Worm (Caenorhabditis elegans) whole organism, L3 larva: Measurements from ENCODE around the gene srw-129.

Source experiments
- ZK546.5 ChIP-seq: sonication (generic microtip); optimal IDR thresholded peaks from 2 replicates; lab custom pipeline; 2017; ENCODE audit warnings: missing biosample characterization, missing genetic modification characterization
- ama-1 ChIP-seq: fragments of 150-350 bp; optimal IDR thresholded peaks from 2 replicates; lab custom pipeline; 2018
- ceh-16 ChIP-seq: sonication (generic microtip); optimal IDR thresholded peaks from 2 replicates; lab custom pipeline; 2017; ENCODE audit warnings: missing biosample characterization, missing genetic modification characterization
- ceh-28 ChIP-seq: fragments of 150-350 bp; optimal IDR thresholded peaks from 2 replicates; lab custom pipeline; 2014; ENCODE audit warnings: missing biosample characterization, missing genetic modification reagents, missing genetic modification characterization
- ceh-82 ChIP-seq: fragments of 150-350 bp; optimal IDR thresholded peaks from 2 replicates; lab custom pipeline; 2014; ENCODE audit warnings: missing biosample characterization, missing genetic modification characterization
- ceh-9 ChIP-seq: sonication (generic microtip); optimal IDR thresholded peaks from 2 replicates; lab custom pipeline; 2018; ENCODE audit warnings: missing biosample characterization, missing genetic modification characterization
- daf-12 ChIP-seq: fragments of 150-350 bp; optimal IDR thresholded peaks from 2 replicates; lab custom pipeline; 2014; ENCODE audit warnings: missing biosample characterization, missing genetic modification reagents, missing genetic modification characterization
- egl-5 ChIP-seq: fragments of 150-350 bp; optimal IDR thresholded peaks from 2 replicates; lab custom pipeline; 2017; ENCODE audit warnings: missing biosample characterization, missing genetic modification reagents, missing genetic modification characterization, inconsistent platforms
- elt-1 ChIP-seq: fragments of 150-350 bp; optimal IDR thresholded peaks from 2 replicates; lab custom pipeline; 2014; ENCODE audit warnings: missing biosample characterization, missing genetic modification characterization
- elt-2 ChIP-seq: sonication (generic microtip); optimal IDR thresholded peaks from 2 replicates; lab custom pipeline; 2016; ENCODE audit warnings: missing genetic modification reagents, mild to moderate bottlenecking, missing genetic modification characterization, missing compliant biosample characterization
- elt-3 ChIP-seq, 3 experiments: fragments of 150-350 bp in 1 of 3; sonication (generic microtip) in 2 of 3; optimal IDR thresholded peaks; 2 replicates in 2 of 3; 4 replicates in 1 of 3; lab custom pipeline; 2014 to 2017; ENCODE audit warnings: missing biosample characterization in 3 of 3, missing genetic modification characterization in 3 of 3
- eor-1 ChIP-seq, 2 experiments: fragments of 150-350 bp; optimal IDR thresholded peaks; 2 replicates each; lab custom pipeline; 2014 to 2018; ENCODE audit warnings: missing biosample characterization in 2 of 2, missing genetic modification characterization in 2 of 2
- fkh-10 ChIP-seq: sonication (generic microtip); optimal IDR thresholded peaks from 2 replicates; lab custom pipeline; 2017; ENCODE audit warnings: missing biosample characterization, missing genetic modification reagents, missing genetic modification characterization
- fkh-2 ChIP-seq: fragments of 150-350 bp; optimal IDR thresholded peaks from 2 replicates; lab custom pipeline; 2014; ENCODE audit warnings: missing biosample characterization, missing genetic modification reagents, missing genetic modification characterization
- fos-1 ChIP-seq: fragments of 150-350 bp; optimal IDR thresholded peaks from 2 replicates; lab custom pipeline; 2014; ENCODE audit warnings: missing biosample characterization, missing genetic modification characterization
- hmg-11 ChIP-seq: sonication (generic microtip); optimal IDR thresholded peaks from 2 replicates; lab custom pipeline; 2016; ENCODE audit warnings: missing genetic modification characterization, missing compliant biosample characterization
- jun-1 ChIP-seq: fragments of 150-350 bp; optimal IDR thresholded peaks from 2 replicates; lab custom pipeline; 2014; ENCODE audit warnings: missing biosample characterization, missing genetic modification reagents, missing genetic modification characterization
- lin-15B ChIP-seq: fragments of 150-350 bp; optimal IDR thresholded peaks from 2 replicates; lab custom pipeline; 2014; ENCODE audit warnings: missing biosample characterization, missing genetic modification characterization
- lin-39 ChIP-seq: fragments of 150-350 bp; optimal IDR thresholded peaks from 2 replicates; lab custom pipeline; 2018; ENCODE audit warnings: missing biosample characterization, missing genetic modification reagents, missing genetic modification characterization
- mdl-1 ChIP-seq: fragments of 150-350 bp; optimal IDR thresholded peaks from 2 replicates; lab custom pipeline; 2014; ENCODE audit warnings: missing biosample characterization, missing genetic modification characterization
- nhr-12 ChIP-seq: fragments of 150-350 bp; optimal IDR thresholded peaks from 2 replicates; lab custom pipeline; 2014; ENCODE audit warnings: missing biosample characterization, missing genetic modification characterization
- nhr-23 ChIP-seq: fragments of 150-350 bp; optimal IDR thresholded peaks from 2 replicates; lab custom pipeline; 2014; ENCODE audit warnings: missing biosample characterization, missing genetic modification reagents, missing genetic modification characterization
- nhr-237 ChIP-seq: fragments of 150-350 bp; optimal IDR thresholded peaks from 2 replicates; lab custom pipeline; 2014; ENCODE audit warnings: missing biosample characterization, missing genetic modification characterization
- nhr-28 ChIP-seq: fragments of 150-350 bp; optimal IDR thresholded peaks from 2 replicates; lab custom pipeline; 2014; ENCODE audit warnings: missing biosample characterization, missing genetic modification characterization
- nhr-43 ChIP-seq: sonication (generic microtip); optimal IDR thresholded peaks from 2 replicates; lab custom pipeline; 2016; ENCODE audit warnings: mild to moderate bottlenecking, missing genetic modification characterization, missing compliant biosample characterization; ENCODE audit not compliant: poor library complexity, severe bottlenecking
- nhr-76 ChIP-seq: fragments of 150-350 bp; sonication (generic microtip); optimal IDR thresholded peaks from 5 replicates; lab custom pipeline; 2014; ENCODE audit warnings: missing biosample characterization, missing genetic modification characterization
- nhr-77 ChIP-seq: fragments of 150-350 bp; optimal IDR thresholded peaks from 2 replicates; lab custom pipeline; 2014; ENCODE audit warnings: missing biosample characterization, missing genetic modification characterization
- pha-4 ChIP-seq: fragments of 150-350 bp; optimal IDR thresholded peaks from 2 replicates; lab custom pipeline; 2014; ENCODE audit warnings: missing biosample characterization, missing genetic modification reagents, missing genetic modification characterization
- pqm-1 ChIP-seq: fragments of 150-350 bp; optimal IDR thresholded peaks from 2 replicates; lab custom pipeline; 2017; ENCODE audit warnings: missing biosample characterization, missing genetic modification characterization, inconsistent platforms
- skn-1 ChIP-seq: fragments of 150-350 bp; optimal IDR thresholded peaks from 2 replicates; lab custom pipeline; 2014; ENCODE audit warnings: missing biosample characterization, missing genetic modification characterization
- snpc-4 ChIP-seq: fragments of 150-350 bp; optimal IDR thresholded peaks from 2 replicates; lab custom pipeline; 2014; ENCODE audit warnings: missing biosample characterization, missing genetic modification characterization
- tbx-2 ChIP-seq: sonication (generic microtip); optimal IDR thresholded peaks from 2 replicates; lab custom pipeline; 2016; ENCODE audit warnings: mild to moderate bottlenecking, missing genetic modification characterization, missing compliant biosample characterization
- unc-39 ChIP-seq: sonication (generic microtip); optimal IDR thresholded peaks from 4 replicates; lab custom pipeline; 2017; ENCODE audit warnings: missing biosample characterization, missing genetic modification characterization
- unc-62 ChIP-seq: fragments of 150-350 bp; sonication (generic microtip); optimal IDR thresholded peaks from 4 replicates; lab custom pipeline; 2014; ENCODE audit warnings: missing biosample characterization, missing genetic modification reagents, missing genetic modification characterization
- ztf-11 ChIP-seq: fragments of 150-350 bp; optimal IDR thresholded peaks from 2 replicates; lab custom pipeline; 2014; ENCODE audit warnings: missing biosample characterization, missing genetic modification characterization

The srw-129 gene

DNA sequence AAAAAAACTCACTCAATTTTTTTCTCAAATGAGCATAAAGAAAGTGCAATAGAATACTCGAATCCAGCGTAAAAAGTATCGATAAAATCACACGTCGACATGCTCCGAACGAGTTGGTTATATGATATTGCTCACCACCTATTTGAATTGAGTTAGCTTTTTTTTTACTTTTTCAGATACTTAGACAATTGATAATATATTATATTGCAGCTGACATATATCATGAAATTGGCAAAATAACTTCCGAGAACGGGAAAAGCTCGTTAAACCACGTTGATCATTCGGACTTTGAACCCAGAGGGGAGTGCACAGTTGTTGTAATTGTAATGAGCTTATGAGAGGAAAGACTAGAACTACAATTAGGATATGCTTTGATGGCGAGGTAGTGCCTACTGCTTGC is 38.7 kb downstream of the srw-129 start, which contains the start of gene srw-136:
Gene srw-136 (minus strand): TSS at position 101 of the 400 bp plus-strand sequence.
- TF ChIP-seq nhr-28 (no peak), jun-1 (no peak), fkh-2 (no peak), nhr-23 (tag; lab: Kevin White, UChicago) (no peak), unc-39 (tag; lab: Kevin White, UChicago) (no peak), ztf-11 (no peak), skn-1 (tag; lab: Kevin White, UChicago) (no peak), mdl-1 (no peak), unc-62 (GFP tag; lab: Kevin White, UChicago) (no peak), fkh-10 (GFP tag; lab: Kevin White, UChicago) (no peak), egl-5 (tag; lab: Kevin White, UChicago) (no peak), elt-1 (tag; lab: Kevin White, UChicago) (no peak), tbx-2 (tag; lab: Kevin White, UChicago) (no peak), nhr-77 (tag; lab: Kevin White, UChicago) (no peak), lin-39 (tag; lab: Kevin White, UChicago) (no peak), ceh-28 (no peak)
- TF ChIP-seq, all 47 proteins: peak for 0

- no peak for TF ChIP-seq elt-1 (tag; lab: Kevin White, UChicago)
- no peak for TF ChIP-seq tbx-2 (tag; lab: Kevin White, UChicago)
Observed at ce11 chrV:3011394-3011793, 39.6 kb downstream of the srw-129 start, which contains the start of gene srw-135. Gene srw-135 (minus strand): TSS chrV:3011494.

DNA sequence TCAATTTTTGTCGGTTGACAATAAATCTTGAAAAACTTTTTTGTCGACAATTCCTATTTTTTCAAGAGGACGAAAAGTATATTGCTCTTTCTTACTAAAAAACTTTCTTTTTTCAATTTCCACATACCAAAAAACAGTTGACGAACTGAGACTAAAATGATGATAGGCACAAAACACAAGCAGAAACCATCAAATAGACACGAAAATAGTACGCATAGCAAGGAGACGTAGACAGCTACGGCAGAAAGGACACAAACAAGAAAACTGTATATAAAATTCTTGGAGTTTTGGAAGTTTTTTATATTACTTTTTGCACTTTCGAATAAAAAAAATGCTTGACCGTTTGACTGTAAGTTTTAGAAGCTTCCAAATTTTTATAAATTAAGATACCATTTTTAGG is 42.4 kb downstream of the srw-129 start, which contains the start of gene K12D9.1:
Gene K12D9.1 (plus strand): TSS at position 301 of the 400 bp plus-strand sequence.
- no peak for TF ChIP-seq pqm-1 (tag; lab: Kevin White, UChicago)
- no peak for TF ChIP-seq ceh-9 (tag; lab: Kevin White, UChicago)
- no peak for TF ChIP-seq nhr-12
- no peak for TF ChIP-seq ZK546.5
- TF ChIP-seq, all 47 proteins: peak for 0

DNA sequence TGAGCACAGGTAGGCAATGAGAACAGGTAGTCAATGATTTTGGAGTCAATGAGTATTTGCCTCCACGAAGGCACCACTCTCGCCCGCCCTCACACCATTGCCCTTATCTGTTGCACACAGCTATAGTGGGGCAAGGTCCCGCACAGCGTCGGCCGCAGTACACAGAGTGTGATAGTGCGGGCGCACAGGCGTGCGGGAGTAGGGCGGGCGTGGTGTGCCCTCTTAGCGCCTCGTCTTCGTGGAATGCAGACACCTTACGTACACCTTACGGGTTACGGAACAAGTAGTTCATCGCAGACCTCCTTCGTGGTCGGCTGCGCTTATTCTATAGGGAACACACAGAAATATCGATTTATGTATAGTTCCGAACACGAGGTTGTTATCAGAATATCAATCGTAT is 46.2 kb downstream of the srw-129 start:
- TF ChIP-seq fkh-2, result no peak
- TF ChIP-seq skn-1 (tag; lab: Kevin White, UChicago), result no peak
- TF ChIP-seq fos-1 (tag; lab: Kevin White, UChicago), result no peak
- no peak for TF ChIP-seq nhr-12
- TF ChIP-seq nhr-237 (tag; lab: Kevin White, UChicago), result no peak
- no peak for TF ChIP-seq ztf-11
- TF ChIP-seq pha-4 (tag; lab: Kevin White, UChicago), result no peak
- TF ChIP-seq unc-62 (GFP tag; lab: Kevin White, UChicago), result no peak
- no peak for TF ChIP-seq daf-12 (tag; lab: Kevin White, UChicago)
- TF ChIP-seq elt-2 (tag; lab: Kevin White, UChicago), result no peak
- no peak for TF ChIP-seq mdl-1
- no peak for TF ChIP-seq ceh-16 (tag; lab: Kevin White, UChicago)
- no peak for TF ChIP-seq nhr-43 (tag; lab: Kevin White, UChicago)
- no peak for TF ChIP-seq eor-1 (tag; optimal IDR thresholded peaks at IDR 0.05; lab: Kevin White, UChicago)
- no peak for TF ChIP-seq lin-39 (tag; lab: Kevin White, UChicago)
- no peak for TF ChIP-seq pqm-1 (tag; lab: Kevin White, UChicago)
- TF ChIP-seq lin-15B (tag; lab: Kevin White, UChicago), result no peak

DNA sequence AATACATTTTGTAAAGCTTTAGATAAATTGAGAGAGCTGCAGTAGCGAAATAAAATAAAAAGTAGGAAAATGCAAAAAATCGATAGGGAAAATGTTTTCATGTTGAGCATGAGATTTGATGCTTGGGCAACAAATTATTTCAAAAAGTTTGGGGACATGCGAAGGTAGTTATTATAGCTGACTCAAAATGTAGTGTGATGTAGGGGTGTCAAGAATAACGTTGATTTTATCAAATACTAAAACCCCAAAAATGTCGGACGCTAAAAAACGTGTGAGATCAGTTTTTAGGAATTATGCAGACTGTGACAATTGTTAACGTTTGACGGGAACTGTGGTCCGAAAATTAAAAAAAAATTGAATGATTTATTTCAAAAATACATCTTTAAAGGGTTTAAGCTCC is 49.6 kb downstream of the srw-129 start, which contains the start of gene irld-12:
Gene irld-12 (minus strand): TSS at position 101 of the 400 bp plus-strand sequence.
- TF ChIP-seq hmg-11 (no peak), nhr-43 (tag; lab: Kevin White, UChicago) (no peak), nhr-76 (tag; lab: Kevin White, UChicago) (no peak), fkh-2 (no peak), ama-1 (lab: Kevin White, UChicago) (no peak), nhr-77 (tag; lab: Kevin White, UChicago) (no peak), nhr-12 (no peak), daf-12 (tag; lab: Kevin White, UChicago) (no peak), unc-62 (GFP tag; lab: Kevin White, UChicago) (no peak), lin-15B (tag; lab: Kevin White, UChicago) (no peak), mdl-1 (no peak), ceh-28 (no peak), elt-3 (tag; optimal IDR thresholded peaks at IDR 0.05; lab: Kevin White, UChicago) (no peak), elt-2 (tag; lab: Kevin White, UChicago) (no peak), snpc-4 (no peak), eor-1 (tag; optimal IDR thresholded peaks at IDR 0.05; lab: Kevin White, UChicago) (no peak), nhr-23 (tag; lab: Kevin White, UChicago) (no peak), ceh-9 (tag; lab: Kevin White, UChicago) (no peak), ceh-82 (tag; lab: Kevin White, UChicago) (no peak)
